Worm (Caenorhabditis elegans) whole organism, mixed stage, embryonic: Measurements from ENCODE around the gene W03D2.9.

Source experiments
- M03D4.4 ChIP-seq: sonication (generic microtip); optimal IDR thresholded peaks from 2 replicates; lab custom pipeline; 2017; ENCODE audit warnings: mild to moderate bottlenecking, missing genetic modification characterization, missing compliant biosample characterization
- bed-3 ChIP-seq: fragments of 200-800 bp; sonication (Bioruptor generic); optimal IDR thresholded peaks from 3 replicates; lab custom pipeline; 2018; ENCODE audit warnings: mild to moderate bottlenecking, missing genetic modification characterization, moderate library complexity, missing compliant biosample characterization
- blmp-1 ChIP-seq: fragments of 150-350 bp; optimal IDR thresholded peaks from 2 replicates; lab custom pipeline; 2014; ENCODE audit warnings: missing biosample characterization, missing genetic modification characterization
- ceh-39 ChIP-seq: fragments of 150-350 bp; optimal IDR thresholded peaks from 2 replicates; lab custom pipeline; 2014; ENCODE audit warnings: missing biosample characterization, missing genetic modification characterization
- ceh-83 ChIP-seq: fragments of 200-800 bp; sonication (Bioruptor generic); optimal IDR thresholded peaks from 2 replicates; lab custom pipeline; 2018; ENCODE audit warnings: mild to moderate bottlenecking, missing genetic modification characterization, missing compliant biosample characterization
- ces-1 ChIP-seq: fragments of 150-350 bp; optimal IDR thresholded peaks from 2 replicates; lab custom pipeline; 2014; ENCODE audit warnings: missing biosample characterization, missing genetic modification reagents, missing genetic modification characterization
- cnd-1 ChIP-seq: fragments of 200-800 bp; sonication (Bioruptor generic); optimal IDR thresholded peaks from 2 replicates; lab custom pipeline; 2018; ENCODE audit warnings: mild to moderate bottlenecking, missing genetic modification characterization, missing compliant biosample characterization
- drap-1 ChIP-seq: fragments of 200-800 bp; sonication (Bioruptor generic); optimal IDR thresholded peaks from 3 replicates; lab custom pipeline; 2018; ENCODE audit warnings: mild to moderate bottlenecking, missing genetic modification characterization, missing compliant biosample characterization
- elt-1 ChIP-seq: sonication (generic microtip); optimal IDR thresholded peaks from 2 replicates; lab custom pipeline; 2017; ENCODE audit warnings: missing genetic modification characterization, mild to moderate bottlenecking, missing compliant biosample characterization, antibody characterized with exemption, moderate library complexity, borderline replicate concordance; ENCODE audit not compliant: insufficient read depth
- elt-3 ChIP-seq: fragments of 150-350 bp; optimal IDR thresholded peaks from 2 replicates; lab custom pipeline; 2014; ENCODE audit warnings: missing biosample characterization, missing genetic modification characterization
- flh-1 ChIP-seq: fragments of 200-800 bp; sonication (Bioruptor generic); optimal IDR thresholded peaks from 2 replicates; lab custom pipeline; 2018; ENCODE audit warnings: mild to moderate bottlenecking, missing genetic modification characterization, moderate library complexity, missing compliant biosample characterization
- ham-2 ChIP-seq: fragments of 200-800 bp; sonication (Bioruptor generic); optimal IDR thresholded peaks from 2 replicates; lab custom pipeline; 2018; ENCODE audit warnings: mild to moderate bottlenecking, missing genetic modification characterization, missing compliant biosample characterization
- hlh-1 ChIP-seq: fragments of 150-350 bp; optimal IDR thresholded peaks from 2 replicates; lab custom pipeline; 2014; ENCODE audit warnings: missing biosample characterization, missing genetic modification reagents, missing genetic modification characterization
- lin-13 ChIP-seq: fragments of 150-350 bp; optimal IDR thresholded peaks from 2 replicates; lab custom pipeline; 2014; ENCODE audit warnings: missing biosample characterization, missing genetic modification characterization
- mab-5 ChIP-seq: fragments of 150-350 bp; optimal IDR thresholded peaks from 2 replicates; lab custom pipeline; 2014; ENCODE audit warnings: missing biosample characterization, missing genetic modification characterization
- mep-1 ChIP-seq: fragments of 150-350 bp; optimal IDR thresholded peaks from 2 replicates; lab custom pipeline; 2017; ENCODE audit warnings: missing biosample characterization, missing genetic modification reagents, missing genetic modification characterization, inconsistent platforms
- mls-2 ChIP-seq: sonication (generic microtip); optimal IDR thresholded peaks from 2 replicates; lab custom pipeline; 2016; ENCODE audit warnings: mild to moderate bottlenecking, missing genetic modification characterization, moderate library complexity, missing compliant biosample characterization
- nhr-12 ChIP-seq: fragments of 150-350 bp; optimal IDR thresholded peaks from 2 replicates; lab custom pipeline; 2014; ENCODE audit warnings: missing biosample characterization, missing genetic modification characterization
- nhr-2 ChIP-seq: fragments of 150-350 bp; optimal IDR thresholded peaks from 2 replicates; lab custom pipeline; 2014; ENCODE audit warnings: missing biosample characterization, missing genetic modification characterization
- nhr-237 ChIP-seq: fragments of 150-350 bp; optimal IDR thresholded peaks from 2 replicates; lab custom pipeline; 2014; ENCODE audit warnings: missing biosample characterization, missing genetic modification characterization
- nhr-28 ChIP-seq: fragments of 150-350 bp; optimal IDR thresholded peaks from 2 replicates; lab custom pipeline; 2014; ENCODE audit warnings: missing biosample characterization, missing genetic modification characterization
- nhr-76 ChIP-seq: sonication (generic microtip); optimal IDR thresholded peaks from 2 replicates; lab custom pipeline; 2017; ENCODE audit warnings: missing biosample characterization, missing genetic modification characterization
- pha-4 ChIP-seq: fragments of 150-350 bp; optimal IDR thresholded peaks from 2 replicates; lab custom pipeline; 2018; ENCODE audit warnings: missing biosample characterization, missing genetic modification reagents, missing genetic modification characterization
- snpc-4 ChIP-seq: fragments of 150-350 bp; optimal IDR thresholded peaks from 2 replicates; lab custom pipeline; 2014; ENCODE audit warnings: missing biosample characterization, missing genetic modification characterization
- sptf-1 ChIP-seq: sonication (generic microtip); optimal IDR thresholded peaks from 2 replicates; lab custom pipeline; 2017; ENCODE audit warnings: mild to moderate bottlenecking, missing genetic modification characterization, moderate library complexity, missing compliant biosample characterization
- tbx-8 ChIP-seq: fragments of 200-800 bp; sonication (Bioruptor generic); optimal IDR thresholded peaks from 2 replicates; lab custom pipeline; 2018; ENCODE audit warnings: mild to moderate bottlenecking, missing genetic modification characterization, moderate library complexity, missing compliant biosample characterization
- unc-120 ChIP-seq: sonication (generic microtip); optimal IDR thresholded peaks from 2 replicates; lab custom pipeline; 2017; ENCODE audit warnings: missing genetic modification characterization, missing compliant biosample characterization; ENCODE audit not compliant: poor library complexity, severe bottlenecking
- unc-39 ChIP-seq: fragments of 150-350 bp; optimal IDR thresholded peaks from 2 replicates; lab custom pipeline; 2014; ENCODE audit warnings: missing biosample characterization, missing genetic modification characterization
- unc-62 ChIP-seq: fragments of 150-350 bp; optimal IDR thresholded peaks from 2 replicates; lab custom pipeline; 2014; ENCODE audit warnings: missing biosample characterization, missing genetic modification reagents, missing genetic modification characterization
- ztf-11 ChIP-seq: fragments of 150-350 bp; optimal IDR thresholded peaks from 2 replicates; lab custom pipeline; 2014; ENCODE audit warnings: missing biosample characterization, missing genetic modification characterization

Gene W03D2.9

DNA sequence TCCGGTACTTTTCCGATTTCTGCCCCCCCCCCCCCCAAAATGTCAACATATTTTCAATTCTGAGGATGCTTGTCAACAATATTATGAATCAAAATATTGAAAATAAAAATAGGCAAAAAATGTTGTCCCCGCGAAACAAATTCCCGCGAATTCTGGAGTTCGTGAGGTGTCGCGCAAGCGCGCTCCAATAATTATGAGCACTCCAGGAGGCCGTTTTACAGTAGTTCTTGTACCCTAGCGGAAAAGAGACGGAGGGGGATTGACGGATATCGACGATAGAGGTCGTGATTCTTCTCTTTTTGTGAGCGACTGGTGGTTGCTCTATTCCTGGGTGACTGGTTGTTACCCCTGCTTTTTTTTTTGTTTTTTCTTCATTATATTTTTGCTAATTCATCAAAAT, 3.7 kb downstream of the W03D2.9 start:
- TF ChIP-seq unc-120 (tag; lab: Kevin White, UChicago), result no peak
- TF ChIP-seq nhr-2 (tag; lab: Kevin White, UChicago), result peak; percentile 5
- peak; percentile 43 for TF ChIP-seq ceh-83 (GFP tag; lab: Kevin White, UChicago)
- TF ChIP-seq M03D4.4 (tag; lab: Kevin White, UChicago), result no peak
- no peak for TF ChIP-seq bed-3 (GFP tag; lab: Kevin White, UChicago)
- TF ChIP-seq tbx-8, result no peak
- no peak for TF ChIP-seq ham-2 (GFP tag; lab: Kevin White, UChicago)
- peak; percentile 15 for TF ChIP-seq ceh-39 (tag; lab: Kevin White, UChicago)
- no peak for TF ChIP-seq unc-62
- TF ChIP-seq mls-2 (tag; lab: Kevin White, UChicago), result peak; percentile 19
- TF ChIP-seq nhr-28, result no peak
- peak; percentile 12 for TF ChIP-seq mep-1
- no peak for TF ChIP-seq nhr-76 (tag; lab: Kevin White, UChicago)
- no peak for TF ChIP-seq drap-1 (GFP tag; lab: Kevin White, UChicago)
- no peak for TF ChIP-seq elt-1
- peak; percentile 30 for TF ChIP-seq sptf-1 (tag; lab: Kevin White, UChicago)
- no peak for TF ChIP-seq elt-3 (tag; lab: Kevin White, UChicago)

ce11 chrIV:4068480-4068879, 6.0 kb downstream of the W03D2.9 start, which contains the start of gene fbxb-55:
TSS of gene fbxb-55 (plus strand) at chrIV:4068780.
- no peak for TF ChIP-seq blmp-1
- no peak for TF ChIP-seq flh-1 (GFP tag; lab: Kevin White, UChicago)
- no peak for TF ChIP-seq nhr-28
- no peak for TF ChIP-seq nhr-2 (tag; lab: Kevin White, UChicago)
- TF ChIP-seq mab-5 (tag; lab: Kevin White, UChicago), result no peak
- TF ChIP-seq ham-2 (GFP tag; lab: Kevin White, UChicago), result no peak
- TF ChIP-seq nhr-237 (tag; lab: Kevin White, UChicago), result no peak
- TF ChIP-seq nhr-12 (tag; lab: Kevin White, UChicago), result no peak
- TF ChIP-seq ztf-11 (tag; lab: Kevin White, UChicago), result no peak
- no peak for TF ChIP-seq ceh-83 (GFP tag; lab: Kevin White, UChicago)
- TF ChIP-seq mep-1, result no peak

ce11 chrIV:4067336-4067735, 7.2 kb downstream of the W03D2.9 start:
- TF ChIP-seq unc-120 (tag; lab: Kevin White, UChicago), result no peak
- no peak for TF ChIP-seq elt-1
- no peak for TF ChIP-seq cnd-1 (tag; lab: Kevin White, UChicago)
- TF ChIP-seq ces-1 (GFP tag; lab: Kevin White, UChicago), result no peak
- TF ChIP-seq M03D4.4 (tag; lab: Kevin White, UChicago), result no peak
- TF ChIP-seq blmp-1, result no peak
- TF ChIP-seq hlh-1 (tag; lab: Kevin White, UChicago), result no peak
- TF ChIP-seq, all 35 proteins: peak for 0

ce11 chrIV:4063573-4063972, 10.9 kb downstream of the W03D2.9 start, which contains the start of gene ilys-6:
TSS of gene ilys-6 (minus strand) at chrIV:4063673.
- TF ChIP-seq snpc-4 (tag; lab: Kevin White, UChicago) (no peak), elt-1 (no peak), lin-13 (tag; lab: Kevin White, UChicago) (no peak), mls-2 (tag; lab: Kevin White, UChicago) (no peak), nhr-237 (tag; lab: Kevin White, UChicago) (no peak), pha-4 (tag; lab: Kevin White, UChicago) (no peak), sptf-1 (tag; lab: Kevin White, UChicago) (no peak), ces-1 (GFP tag; lab: Kevin White, UChicago) (no peak), mab-5 (tag; lab: Kevin White, UChicago) (no peak), cnd-1 (tag; lab: Kevin White, UChicago) (no peak), ztf-11 (tag; lab: Kevin White, UChicago) (no peak), unc-39 (tag; lab: Kevin White, UChicago) (no peak)

DNA sequence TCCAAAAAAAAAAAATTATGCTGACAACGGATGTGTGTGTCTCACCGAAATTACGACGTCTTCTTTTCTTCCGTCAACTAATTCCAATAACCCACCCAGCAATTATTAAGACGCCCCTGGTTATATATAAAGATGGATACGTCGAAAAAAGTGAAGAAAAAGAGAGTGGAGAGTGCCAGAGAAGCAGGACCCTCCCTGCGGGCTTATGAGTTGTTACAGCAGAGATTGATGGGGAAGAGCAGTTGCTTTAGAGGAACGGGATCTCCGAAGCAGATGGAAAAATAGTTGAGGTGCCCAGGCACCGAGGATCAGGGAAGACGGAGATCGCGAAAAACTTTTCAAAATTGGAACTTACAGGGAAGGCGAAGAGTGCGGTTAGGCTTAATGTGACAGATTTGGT, 19.2 kb downstream of the W03D2.9 start:
- no peak for TF ChIP-seq cnd-1 (tag; lab: Kevin White, UChicago)
- no peak for TF ChIP-seq lin-13 (tag; lab: Kevin White, UChicago)
- TF ChIP-seq unc-62, result peak; percentile 30
- no peak for TF ChIP-seq nhr-12 (tag; lab: Kevin White, UChicago)
- TF ChIP-seq unc-120 (tag; lab: Kevin White, UChicago), result peak; percentile 30
- peak; percentile 84 for TF ChIP-seq hlh-1 (tag; lab: Kevin White, UChicago)
